Worm (Caenorhabditis elegans): ENCODE measurements around the gene C04E6.12.

- no peak for TF ChIP-seq daf-16 (GFP tag; optimal IDR thresholded peaks at IDR 0.05)
- TF ChIP-seq daf-16 (tag; optimal IDR thresholded peaks at IDR 0.05), result no peak
- no peak for TF ChIP-seq pha-4 (GFP tag; IDR thresholded peaks at IDR 0.05)
- TF ChIP-seq pha-4 (tag; optimal IDR thresholded peaks at IDR 0.05), result no peak
- TF ChIP-seq rbr-2 (tag; optimal IDR thresholded peaks at IDR 0.05), result no peak
- no peak for TF ChIP-seq nhr-11 (tag; optimal IDR thresholded peaks at IDR 0.05)
Measured at ce11 chrV:5951133-5951532, 31.3 kb upstream of the C04E6.12 start, which contains the start of gene M03F8.1.
